Fruit fly (Drosophila melanogaster) whole organism, embryonic: ENCODE measurements around the gene Cp110.

ENCODE experiments used
- CG10366 ChIP-seq: fragments of 200-800 bp; sonication (Bioruptor generic); IDR thresholded peaks from 2 replicates; pipeline ENCODE4 v1.3.6; 2022; ENCODE audit warnings: missing biosample characterization, missing genetic modification characterization
- CG10979 ChIP-seq: fragments of 200-800 bp; sonication (Bioruptor generic); optimal IDR thresholded peaks from 2 replicates; lab custom pipeline; 2018; ENCODE audit warnings: missing biosample characterization, mild to moderate bottlenecking, missing genetic modification characterization, moderate library complexity
- CG11723 ChIP-seq: fragments of 200-800 bp; sonication (Bioruptor generic); optimal IDR thresholded peaks from 2 replicates; lab custom pipeline; 2017; ENCODE audit warnings: missing biosample characterization, mild to moderate bottlenecking, missing genetic modification characterization
- CG13287 ChIP-seq: fragments of 200-800 bp; sonication (Bioruptor generic); IDR thresholded peaks from 2 replicates; pipeline ENCODE4 v1.3.6; 2022; ENCODE audit warnings: missing biosample characterization, missing genetic modification characterization; ENCODE audit not compliant: partially characterized antibody
- CG13296 ChIP-seq: fragments of 200-800 bp; sonication (Bioruptor generic); optimal IDR thresholded peaks from 3 replicates; lab custom pipeline; 2018; ENCODE audit warnings: missing biosample characterization, mild to moderate bottlenecking, missing genetic modification characterization
- CG13424 ChIP-seq: fragments of 200-800 bp; sonication (Bioruptor generic); optimal IDR thresholded peaks from 2 replicates; lab custom pipeline; 2019; ENCODE audit warnings: missing biosample characterization, mild to moderate bottlenecking, missing genetic modification characterization, moderate library complexity
- CG15696 ChIP-seq: fragments of 200-800 bp; sonication (Bioruptor generic); optimal IDR thresholded peaks from 2 replicates; lab custom pipeline; 2019; ENCODE audit warnings: missing biosample characterization, mild to moderate bottlenecking, missing genetic modification characterization, moderate library complexity
- CG1603 ChIP-seq: fragments of 200-800 bp; sonication (Bioruptor generic); optimal IDR thresholded peaks from 2 replicates; lab custom pipeline; 2019; ENCODE audit warnings: missing biosample characterization, mild to moderate bottlenecking, missing genetic modification characterization, moderate library complexity
- CG16863 ChIP-seq: fragments of 200-800 bp; sonication (Bioruptor generic); optimal IDR thresholded peaks from 3 replicates; lab custom pipeline; 2016; ENCODE audit warnings: missing biosample characterization, missing genetic modification characterization
- CG17328 ChIP-seq: fragments of 200-800 bp; sonication (Bioruptor generic); IDR thresholded peaks from 2 replicates; pipeline ENCODE4 v1.3.6; 2022; ENCODE audit warnings: missing biosample characterization, missing genetic modification characterization
- CG17385 ChIP-seq: fragments of 200-800 bp; sonication (Bioruptor generic); optimal IDR thresholded peaks from 3 replicates; lab custom pipeline; 2018; ENCODE audit warnings: missing biosample characterization, mild to moderate bottlenecking, missing genetic modification characterization
- CG18262 ChIP-seq: fragments of 200-800 bp; optimal IDR thresholded peaks from 3 replicates; lab custom pipeline; 2019; ENCODE audit warnings: missing biosample characterization, mild to moderate bottlenecking, missing genetic modification characterization, moderate library complexity
- CG2199 ChIP-seq: fragments of 200-800 bp; sonication (Bioruptor generic); IDR thresholded peaks from 3 replicates; pipeline ENCODE4 v1.3.6; 2022; ENCODE audit warnings: missing biosample characterization, missing genetic modification characterization
- CG3065 ChIP-seq: fragments of 200-800 bp; sonication (Bioruptor generic); optimal IDR thresholded peaks from 2 replicates; lab custom pipeline; 2016; ENCODE audit warnings: missing biosample characterization, missing genetic modification characterization
- CG31224 ChIP-seq: fragments of 200-800 bp; sonication (Bioruptor generic); IDR thresholded peaks from 2 replicates; pipeline ENCODE4 v1.3.6; 2022; ENCODE audit warnings: missing biosample characterization, missing genetic modification characterization
- CG4730 ChIP-seq: fragments of 200-800 bp; sonication (Bioruptor generic); IDR thresholded peaks from 2 replicates; pipeline ENCODE4 v1.3.6; 2022; ENCODE audit warnings: missing biosample characterization, missing genetic modification characterization
- CG4854 ChIP-seq: fragments of 200-800 bp; sonication (Bioruptor generic); optimal IDR thresholded peaks from 2 replicates; lab custom pipeline; 2016; ENCODE audit warnings: missing biosample characterization, missing genetic modification characterization, inconsistent platforms
- CG8944 ChIP-seq: fragments of 200-800 bp; sonication (Bioruptor generic); optimal IDR thresholded peaks from 3 replicates; lab custom pipeline; 2016; ENCODE audit warnings: missing biosample characterization, missing genetic modification characterization
- CG9215 ChIP-seq: fragments of 200-800 bp; sonication (Bioruptor generic); IDR thresholded peaks from 2 replicates; pipeline ENCODE4 v1.3.6; 2022; ENCODE audit warnings: missing biosample characterization, missing genetic modification characterization
- E2f1 ChIP-seq: fragments of 200-800 bp; sonication (Bioruptor generic); IDR thresholded peaks from 2 replicates; pipeline ENCODE4 v1.3.6; 2022; ENCODE audit warnings: missing biosample characterization, missing genetic modification characterization
- MESR4 ChIP-seq: fragments of 200-800 bp; sonication (Bioruptor generic); optimal IDR thresholded peaks from 2 replicates; lab custom pipeline; 2018; ENCODE audit warnings: missing biosample characterization, mild to moderate bottlenecking, missing genetic modification characterization, moderate library complexity
- NC2α ChIP-seq: fragments of 200-800 bp; sonication (Bioruptor generic); optimal IDR thresholded peaks from 2 replicates; lab custom pipeline; 2016; ENCODE audit warnings: missing biosample characterization, missing genetic modification characterization
- NC2β ChIP-seq: fragments of 200-800 bp; sonication (Bioruptor generic); optimal IDR thresholded peaks from 2 replicates; lab custom pipeline; 2016; ENCODE audit warnings: missing biosample characterization, missing genetic modification characterization
- Nf-YC ChIP-seq: fragments of 200-800 bp; optimal IDR thresholded peaks from 3 replicates; lab custom pipeline; 2019; ENCODE audit warnings: missing biosample characterization, mild to moderate bottlenecking, missing genetic modification characterization, moderate library complexity
- Oaz ChIP-seq: fragments of 200-800 bp; sonication (Bioruptor generic); IDR thresholded peaks from 2 replicates; pipeline ENCODE4 v1.3.6; 2022; ENCODE audit warnings: missing biosample characterization, missing genetic modification characterization
- PHDP ChIP-seq: fragments of 200-800 bp; sonication (Bioruptor generic); optimal IDR thresholded peaks from 3 replicates; lab custom pipeline; 2018; ENCODE audit warnings: missing biosample characterization, mild to moderate bottlenecking, missing genetic modification characterization, moderate library complexity
- Sin3A ChIP-seq: fragments of >200 bp; optimal IDR thresholded peaks from 2 replicates; lab custom pipeline; 2018
- Sry-δ ChIP-seq: fragments of 200-800 bp; sonication (Bioruptor generic); optimal IDR thresholded peaks from 2 replicates; lab custom pipeline; 2016; ENCODE audit warnings: missing biosample characterization, missing genetic modification characterization
- Usf ChIP-seq: fragments of 200-800 bp; sonication (Bioruptor generic); optimal IDR thresholded peaks from 2 replicates; lab custom pipeline; 2017; ENCODE audit warnings: missing genotype, missing biosample characterization, missing genetic modification characterization
- cg ChIP-seq: fragments of 200-800 bp; sonication (Bioruptor generic); optimal IDR thresholded peaks from 3 replicates; lab custom pipeline; 2019; ENCODE audit warnings: missing biosample characterization, mild to moderate bottlenecking, missing genetic modification characterization, moderate library complexity
- chif ChIP-seq, 2 experiments: fragments of 200-800 bp; sonication (Bioruptor generic); optimal IDR thresholded peaks; 3 replicates each; lab custom pipeline; 2016; ENCODE audit warnings: missing biosample characterization in 2 of 2, missing genetic modification characterization in 2 of 2
- chinmo ChIP-seq: fragments of 200-800 bp; sonication (Bioruptor generic); IDR thresholded peaks from 4 replicates; pipeline ENCODE4 v1.3.6; 2022; ENCODE audit warnings: missing biosample characterization, missing genetic modification characterization; ENCODE audit not compliant: partially characterized antibody
- dimm ChIP-seq: fragments of 200-800 bp; sonication (Bioruptor generic); IDR thresholded peaks from 2 replicates; pipeline ENCODE4 v1.3.6; 2022; ENCODE audit warnings: missing biosample characterization, missing genetic modification characterization
- fd102C ChIP-seq: fragments of 200-800 bp; sonication (Bioruptor generic); optimal IDR thresholded peaks from 2 replicates; lab custom pipeline; 2018; ENCODE audit warnings: missing biosample characterization, mild to moderate bottlenecking, missing genetic modification characterization, moderate library complexity
- fd96Cb ChIP-seq: fragments of 200-800 bp; sonication (Bioruptor generic); optimal IDR thresholded peaks from 2 replicates; lab custom pipeline; 2018; ENCODE audit warnings: missing biosample characterization, mild to moderate bottlenecking, missing genetic modification characterization, moderate library complexity
- gcm ChIP-seq: fragments of 200-800 bp; sonication (Bioruptor generic); optimal IDR thresholded peaks from 2 replicates; lab custom pipeline; 2019; ENCODE audit warnings: missing biosample characterization, mild to moderate bottlenecking, missing genetic modification characterization, moderate library complexity
- gfzf ChIP-seq: fragments of 200-800 bp; sonication (Bioruptor generic); optimal IDR thresholded peaks from 2 replicates; lab custom pipeline; 2016; ENCODE audit warnings: missing biosample characterization, mild to moderate bottlenecking, missing genetic modification characterization, moderate library complexity
- gro ChIP-seq: fragments of 200-800 bp; sonication (Bioruptor generic); optimal IDR thresholded peaks from 2 replicates; lab custom pipeline; 2016; ENCODE audit warnings: missing biosample characterization, missing genetic modification characterization
- h ChIP-seq: fragments of >200 bp; optimal IDR thresholded peaks from 2 replicates; lab custom pipeline; 2017
- knrl ChIP-seq: fragments of 200-800 bp; sonication (Bioruptor generic); IDR thresholded peaks from 3 replicates; pipeline ENCODE4 v1.3.6; 2022; ENCODE audit warnings: missing biosample characterization, missing genetic modification characterization; ENCODE audit not compliant: partially characterized antibody
- lilli ChIP-seq: fragments of 200-800 bp; sonication (Bioruptor generic); optimal IDR thresholded peaks from 3 replicates; lab custom pipeline; 2016; ENCODE audit warnings: missing biosample characterization, missing genetic modification characterization
- psq ChIP-seq: fragments of 200-800 bp; sonication (Bioruptor generic); optimal IDR thresholded peaks from 2 replicates; lab custom pipeline; 2017; ENCODE audit warnings: missing biosample characterization, missing genetic modification characterization
- pzg ChIP-seq: fragments of 200-800 bp; sonication (Bioruptor generic); optimal IDR thresholded peaks from 3 replicates; lab custom pipeline; 2018; ENCODE audit warnings: missing biosample characterization, mild to moderate bottlenecking, missing genetic modification characterization, moderate library complexity
- sr ChIP-seq: fragments of 200-800 bp; sonication (Bioruptor generic); IDR thresholded peaks from 3 replicates; pipeline ENCODE4 v1.3.6; 2022; ENCODE audit warnings: missing biosample characterization, missing genetic modification characterization
- stwl ChIP-seq: fragments of 200-800 bp; sonication (Bioruptor generic); optimal IDR thresholded peaks from 3 replicates; lab custom pipeline; 2018; ENCODE audit warnings: missing biosample characterization, mild to moderate bottlenecking, missing genetic modification characterization, moderate library complexity
- zfh2 ChIP-seq: fragments of 200-800 bp; sonication (Bioruptor generic); optimal IDR thresholded peaks from 2 replicates; lab custom pipeline; 2016; ENCODE audit warnings: missing biosample characterization, missing genetic modification characterization

The Cp110 gene

dm6 chrX:22491028-22491769, 9.3 kb downstream of the Cp110 start (continued):
- TF ChIP-seq chif (GFP tag; optimal IDR thresholded peaks at IDR 0.05; lab: Kevin White, UChicago): no peak
- no peak for TF ChIP-seq gcm (GFP tag; lab: Kevin White, UChicago)
- no peak for TF ChIP-seq CG17328 (GFP tag; lab: Robert Waterston, UW)
- TF ChIP-seq CG8944 (GFP tag; lab: Kevin White, UChicago): no peak
- TF ChIP-seq CG4854 (GFP tag; lab: Kevin White, UChicago): no peak

dm6 chrX:22499557-22499956, 17.7 kb downstream of the Cp110 start:
- no peak for TF ChIP-seq fd96Cb (tag; lab: Kevin White, UChicago)
- TF ChIP-seq chinmo (GFP tag; lab: Robert Waterston, UW): no peak
- TF ChIP-seq gfzf (GFP tag; lab: Kevin White, UChicago): peak; percentile 30
- no peak for TF ChIP-seq CG18262 (tag; lab: Kevin White, UChicago)
- peak; percentile 91 for TF ChIP-seq stwl (tag; lab: Kevin White, UChicago)
- no peak for TF ChIP-seq Usf (GFP tag; lab: Kevin White, UChicago)
- peak; percentile 17 for TF ChIP-seq CG3065 (GFP tag; lab: Kevin White, UChicago)
- TF ChIP-seq CG11723 (GFP tag; lab: Kevin White, UChicago): no peak

DNA sequence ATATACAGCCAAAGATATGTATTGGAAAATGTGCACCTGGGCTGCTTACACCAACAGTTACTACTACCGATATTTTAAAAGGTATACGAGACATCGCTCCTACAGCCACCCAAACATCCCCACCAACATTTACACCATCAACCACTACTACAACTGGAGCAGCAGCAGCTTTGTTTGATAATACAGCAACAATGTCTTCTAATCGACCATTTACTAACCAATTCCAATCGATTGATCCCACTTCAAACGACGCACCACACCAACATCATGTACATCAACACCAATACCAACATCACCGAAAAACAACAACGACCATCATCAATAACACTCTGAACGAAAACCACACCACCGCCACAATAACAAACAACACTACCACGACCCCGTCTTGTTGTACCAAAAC, 20.3 kb downstream of the Cp110 start:
- TF ChIP-seq Nf-YC (tag; lab: Kevin White, UChicago) (no peak), cg (GFP tag; lab: Kevin White, UChicago) (peak; percentile 47), CG2199 (peak; percentile 100)

dm6 chrX:22509085-22509484, 27.2 kb downstream of the Cp110 start:
- peak; percentile 0 for TF ChIP-seq CG16863 (GFP tag; lab: Kevin White, UChicago)
- TF ChIP-seq CG1603: peak; percentile 17
- TF ChIP-seq h (lab: Kevin White, UChicago): no peak
- no peak for TF ChIP-seq sr (GFP tag; lab: Robert Waterston, UW)
- TF ChIP-seq E2f1 (GFP tag; lab: Robert Waterston, UW): no peak
- no peak for TF ChIP-seq CG4730 (GFP tag; lab: Robert Waterston, UW)
- TF ChIP-seq CG17385 (GFP tag; lab: Kevin White, UChicago): peak; percentile 18
- no peak for TF ChIP-seq CG9215 (GFP tag; lab: Robert Waterston, UW)
- no peak for TF ChIP-seq gro (GFP tag; lab: Kevin White, UChicago)
- no peak for TF ChIP-seq Sry-δ (GFP tag; lab: Kevin White, UChicago)
- TF ChIP-seq CG31224 (GFP tag; lab: Robert Waterston, UW): no peak
- TF ChIP-seq pzg (GFP tag; lab: Kevin White, UChicago): no peak
- TF ChIP-seq NC2β: no peak
- peak; percentile 51 for TF ChIP-seq CG10979
- TF ChIP-seq CG13287: no peak
- TF ChIP-seq fd102C (GFP tag; lab: Kevin White, UChicago): no peak
- no peak for TF ChIP-seq CG10366 (GFP tag; lab: Robert Waterston, UW)
- TF ChIP-seq CG13424 (tag; lab: Kevin White, UChicago): peak; percentile 41
- TF ChIP-seq CG15696: peak; percentile 5
- no peak for TF ChIP-seq dimm (GFP tag; lab: Robert Waterston, UW)
- no peak for TF ChIP-seq CG11723 (GFP tag; lab: Kevin White, UChicago)
- TF ChIP-seq NC2α (GFP tag; lab: Kevin White, UChicago): no peak
- no peak for TF ChIP-seq knrl (GFP tag; lab: Robert Waterston, UW)
- TF ChIP-seq psq (GFP tag; lab: Kevin White, UChicago): no peak
- no peak for TF ChIP-seq zfh2 (GFP tag; lab: Kevin White, UChicago)
- TF ChIP-seq CG13296 (GFP tag; lab: Kevin White, UChicago): no peak
- TF ChIP-seq Oaz (GFP tag; lab: Robert Waterston, UW): no peak
- no peak for TF ChIP-seq Sin3A (lab: Kevin White, UChicago)
- TF ChIP-seq lilli (GFP tag; lab: Kevin White, UChicago): peak; percentile 14
- no peak for TF ChIP-seq MESR4 (GFP tag; lab: Kevin White, UChicago)
- no peak for TF ChIP-seq PHDP (tag; lab: Kevin White, UChicago)
